Worm (Caenorhabditis elegans) whole organism, L2 larva: ENCODE results near the gene aexr-2.

ENCODE experiments used
- fos-1 ChIP-seq: fragments of 150-350 bp; optimal IDR thresholded peaks from 2 replicates; lab custom pipeline; 2014; ENCODE audit warnings: missing biosample characterization, missing genetic modification characterization
- mbf-1 ChIP-seq: sonication (generic microtip); optimal IDR thresholded peaks from 2 replicates; lab custom pipeline; 2017; ENCODE audit warnings: missing biosample characterization, missing genetic modification characterization
- nhr-11 ChIP-seq: fragments of 150-350 bp; optimal IDR thresholded peaks from 2 replicates; lab custom pipeline; 2014; ENCODE audit warnings: missing biosample characterization, missing genetic modification characterization
- nhr-12 ChIP-seq: fragments of 150-350 bp; optimal IDR thresholded peaks from 2 replicates; lab custom pipeline; 2014; ENCODE audit warnings: missing biosample characterization, missing genetic modification characterization
- unc-39 ChIP-seq: fragments of 150-350 bp; optimal IDR thresholded peaks from 2 replicates; lab custom pipeline; 2014; ENCODE audit warnings: missing biosample characterization, missing genetic modification characterization
- unc-55 ChIP-seq: fragments of 150-350 bp; sonication (generic microtip); optimal IDR thresholded peaks from 3 replicates; lab custom pipeline; 2014; ENCODE audit warnings: missing biosample characterization, missing genetic modification reagents, missing genetic modification characterization
- ztf-1 ChIP-seq: fragments of 200-800 bp; sonication (Bioruptor generic); conservative IDR thresholded peaks from 2 replicates; pipeline ENCODE4 v1.3.6; 2022; ENCODE audit warnings: missing genetic modification characterization, missing compliant biosample characterization
- ztf-4 ChIP-seq: fragments of 150-350 bp; optimal IDR thresholded peaks from 2 replicates; lab custom pipeline; 2014; ENCODE audit warnings: missing biosample characterization, missing genetic modification characterization

DNA sequence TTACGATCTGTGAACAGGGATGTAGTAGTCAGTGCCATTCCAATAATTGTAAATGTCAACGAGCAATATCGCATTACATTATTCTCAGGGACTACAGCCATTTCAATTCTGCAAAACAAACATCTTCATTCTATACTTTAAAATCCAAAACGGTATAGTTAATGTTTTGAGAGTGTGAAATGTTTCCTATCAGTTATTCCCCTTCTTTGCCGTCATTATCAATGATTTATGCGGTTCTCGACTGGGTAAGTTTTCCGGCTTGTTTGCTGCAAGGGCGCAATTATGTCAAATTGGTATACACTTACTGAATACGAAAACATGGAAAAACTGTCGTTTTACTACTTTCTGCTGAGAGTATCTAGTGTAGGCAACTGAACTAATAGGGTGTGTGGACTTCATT, 28.2 kb downstream of the aexr-2 start, which contains the start of gene F23G4.1:
- TF ChIP-seq mbf-1 (tag; lab: Kevin White, UChicago) (no peak), ztf-1 (GFP tag; lab: Robert Waterston, UW) (no peak), unc-55 (no peak), unc-39 (no peak), ztf-4 (tag; lab: Kevin White, UChicago) (no peak), fos-1 (tag; lab: Kevin White, UChicago) (no peak), nhr-12 (no peak), nhr-11 (no peak)
